Fruit fly (Drosophila melanogaster) whole organism, embryonic: ENCODE data around the gene CG42638.

Source experiments
- CG17385 ChIP-seq: fragments of 200-800 bp; sonication (Bioruptor generic); optimal IDR thresholded peaks from 3 replicates; lab custom pipeline; 2018; ENCODE audit warnings: missing biosample characterization, mild to moderate bottlenecking, missing genetic modification characterization
- CG17612 ChIP-seq: fragments of 200-800 bp; sonication (Bioruptor generic); IDR thresholded peaks from 2 replicates; pipeline ENCODE4 v1.3.6; 2022; ENCODE audit warnings: missing biosample characterization, missing genetic modification characterization
- CG2202 ChIP-seq: fragments of 200-800 bp; sonication (Bioruptor generic); optimal IDR thresholded peaks from 2 replicates; lab custom pipeline; 2018; ENCODE audit warnings: missing biosample characterization, mild to moderate bottlenecking, missing genetic modification characterization
- CG3065 ChIP-seq: fragments of 200-800 bp; sonication (Bioruptor generic); optimal IDR thresholded peaks from 2 replicates; lab custom pipeline; 2016; ENCODE audit warnings: missing biosample characterization, missing genetic modification characterization
- CG32767 ChIP-seq: fragments of 200-800 bp; sonication (Bioruptor generic); IDR thresholded peaks from 2 replicates; pipeline ENCODE4 v1.3.6; 2022; ENCODE audit warnings: missing biosample characterization, missing genetic modification characterization
- Gug ChIP-seq: fragments of 200-800 bp; sonication (Bioruptor generic); IDR thresholded peaks from 4 replicates; pipeline ENCODE4 v1.3.6; 2022; ENCODE audit warnings: missing biosample characterization, missing genetic modification characterization
- Hmr ChIP-seq: fragments of 200-800 bp; sonication (Bioruptor generic); optimal IDR thresholded peaks from 3 replicates; lab custom pipeline; 2017; ENCODE audit warnings: mild to moderate bottlenecking, missing biosample characterization, missing genetic modification reagents, missing genetic modification characterization
- Hsf ChIP-seq: fragments of 200-800 bp; sonication (Bioruptor generic); optimal IDR thresholded peaks from 3 replicates; lab custom pipeline; 2016; ENCODE audit warnings: missing biosample characterization, missing genetic modification characterization
- amos ChIP-seq: fragments of 200-800 bp; sonication (Bioruptor generic); IDR thresholded peaks from 2 replicates; pipeline ENCODE4 v1.3.6; 2022; ENCODE audit warnings: missing biosample characterization, missing genetic modification characterization; ENCODE audit not compliant: partially characterized antibody
- gsb-n ChIP-seq: fragments of 200-800 bp; sonication (Bioruptor generic); optimal IDR thresholded peaks from 3 replicates; lab custom pipeline; 2018; ENCODE audit warnings: missing biosample characterization, mild to moderate bottlenecking, missing genetic modification characterization
- insv ChIP-seq, 2 experiments: fragments of 200-800 bp; sonication (Bioruptor generic); optimal IDR thresholded peaks; 3 replicates each; lab custom pipeline; 2016 to 2018; ENCODE audit warnings: missing biosample characterization in 2 of 2, missing genetic modification characterization in 2 of 2
- pan ChIP-seq, 4 experiments: fragments of >200 bp in 3 of 4; fragments of 200-800 bp in 1 of 4; sonication (Bioruptor generic) in 1 of 4; optimal IDR thresholded peaks in 3 of 4; IDR thresholded peaks in 1 of 4; 2 replicates each; pipeline versions ENCODE4 v1.3.6 to Lab custom; 2017 to 2022; ENCODE audit warnings: missing biosample characterization in 2 of 4, missing genetic modification characterization in 2 of 4, mixed read lengths in 1 of 4
- pros ChIP-seq: fragments of 200-800 bp; sonication (Bioruptor generic); optimal IDR thresholded peaks from 3 replicates; lab custom pipeline; 2019; ENCODE audit warnings: missing biosample characterization, mild to moderate bottlenecking, missing genetic modification characterization, moderate library complexity
- tll ChIP-seq, 2 experiments: fragments of 200-800 bp in 1 of 2; fragments of >200 bp in 1 of 2; sonication (Bioruptor generic) in 1 of 2; optimal IDR thresholded peaks; 2 replicates each; lab custom pipeline; 2017 to 2019; ENCODE audit warnings: missing biosample characterization in 2 of 2, missing genetic modification characterization in 2 of 2, mild to moderate bottlenecking in 1 of 2, moderate library complexity in 1 of 2

- TF ChIP-seq pros (GFP tag; lab: Kevin White, UChicago): no peak
- TF ChIP-seq CG3065 (GFP tag; lab: Kevin White, UChicago): no peak
- TF ChIP-seq gsb-n (tag; lab: Kevin White, UChicago): no peak
- TF ChIP-seq tll (GFP tag; optimal IDR thresholded peaks at IDR 0.05; lab: Kevin White, UChicago): no peak
- TF ChIP-seq pan (optimal IDR thresholded peaks at IDR 0.05; lab: Kevin White, UChicago): no peak
- TF ChIP-seq pan (GFP tag; optimal IDR thresholded peaks at IDR 0.05 in 1 of 2, IDR thresholded peaks at IDR 0.05 in 1 of 2): no peak
- TF ChIP-seq Hsf (GFP tag; lab: Kevin White, UChicago): no peak
- no peak for TF ChIP-seq Hmr (GFP tag; lab: Kevin White, UChicago)
- no peak for TF ChIP-seq CG2202 (tag; lab: Kevin White, UChicago)
- no peak for TF ChIP-seq CG32767 (GFP tag; lab: Robert Waterston, UW)
- no peak for TF ChIP-seq Gug (GFP tag; lab: Robert Waterston, UW)
- no peak for TF ChIP-seq CG17612 (GFP tag; lab: Robert Waterston, UW)
- TF ChIP-seq insv (GFP tag; optimal IDR thresholded peaks at IDR 0.05; lab: Kevin White, UChicago): no peak
- TF ChIP-seq amos: no peak
- no peak for TF ChIP-seq CG17385
These were observed 53.2 kb downstream of the CG42638 start for dm6 chr3L:19696073-19696960.
